Fruit fly (Drosophila melanogaster): ENCODE data around the gene CG5989.

DNA sequence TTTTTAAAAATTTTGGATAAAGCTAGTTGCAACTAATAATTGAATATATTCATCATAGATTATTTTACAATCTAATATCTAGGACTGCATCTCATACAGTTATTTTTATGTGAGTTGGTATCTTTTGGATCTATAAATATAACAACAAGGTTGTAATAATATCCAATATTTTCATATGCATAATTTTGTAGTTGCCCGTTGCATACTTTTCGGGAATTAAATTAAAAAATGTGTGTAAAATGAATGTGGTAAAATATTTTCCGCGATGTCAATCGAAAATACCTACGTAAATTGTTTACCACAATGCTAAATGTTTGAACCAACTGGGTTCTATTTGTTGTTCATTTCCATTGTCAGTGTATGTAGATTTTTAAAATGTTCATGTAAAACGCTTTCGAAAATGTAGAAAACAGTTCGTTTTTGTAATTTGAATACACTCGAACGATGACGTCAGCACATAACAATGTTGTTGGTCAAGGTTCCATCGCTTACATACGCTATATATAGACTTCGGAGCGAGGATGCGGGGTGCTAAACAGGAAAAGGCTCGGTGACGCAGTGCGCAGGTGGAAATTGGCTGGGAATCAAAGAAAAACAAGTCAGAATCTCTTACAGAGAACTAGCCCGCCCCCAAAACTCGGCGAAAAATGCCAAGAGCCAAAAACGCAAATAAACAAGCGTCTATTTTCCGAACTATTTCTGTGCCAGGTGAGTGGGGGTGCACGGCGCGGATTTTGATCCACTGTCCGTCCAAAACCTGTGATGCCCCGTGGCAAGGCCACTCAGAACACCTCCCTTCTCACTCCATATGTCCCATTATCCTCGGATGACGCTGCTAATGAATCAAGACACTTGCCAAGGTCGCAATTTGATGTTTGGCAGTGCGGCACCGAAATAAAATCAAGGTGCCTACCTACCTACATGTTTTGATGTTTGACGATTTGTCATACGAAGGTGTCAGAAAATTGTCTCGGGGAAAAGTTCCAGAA is 24.2 kb upstream of the CG5989 start:
- TF ChIP-seq psq (optimal IDR thresholded peaks at IDR 0.05), result no peak
- no peak for TF ChIP-seq EcR (GFP tag; optimal IDR thresholded peaks at IDR 0.05)
- no peak for TF ChIP-seq Dll (optimal IDR thresholded peaks at IDR 0.05)
- no peak for TF ChIP-seq usp (GFP tag; optimal IDR thresholded peaks at IDR 0.05)
- no peak for TF ChIP-seq pan (optimal IDR thresholded peaks at IDR 0.05)
